Worm (Caenorhabditis elegans): ENCODE data around the gene ptp-4A2.

DNA sequence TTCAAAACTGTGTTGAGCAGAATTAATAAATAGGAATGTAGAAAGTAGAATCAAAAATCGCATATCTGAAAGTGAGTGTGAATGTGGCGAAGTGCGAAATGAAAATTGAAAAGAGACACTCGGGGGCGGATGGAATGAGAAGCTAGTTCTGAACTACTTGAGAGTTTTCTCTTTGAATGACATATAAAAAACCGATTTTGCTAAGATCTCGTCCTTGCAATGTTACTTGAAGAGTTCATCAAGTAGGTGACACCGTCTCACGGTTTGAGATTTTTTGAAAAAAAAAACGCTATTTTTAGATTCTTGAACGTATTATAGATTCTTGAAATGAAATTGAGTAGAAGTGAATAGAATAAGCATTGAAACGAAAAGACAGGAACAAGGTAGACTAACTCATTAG, 23.2 kb upstream of the ptp-4A2 start, which contains the start of gene C16B8.2:
- no peak for TF ChIP-seq dve-1 (tag; optimal IDR thresholded peaks at IDR 0.05; ENCODE audit: insufficient read depth)
- TF ChIP-seq ztf-11 (tag; optimal IDR thresholded peaks at IDR 0.05), result no peak
- TF ChIP-seq saeg-2 (GFP tag; IDR thresholded peaks at IDR 0.05), result no peak
- TF ChIP-seq nhr-77 (tag; optimal IDR thresholded peaks at IDR 0.05), result no peak
- no peak for TF ChIP-seq lin-29 (GFP tag; IDR thresholded peaks at IDR 0.05)
- TF ChIP-seq ceh-44 (GFP tag; IDR thresholded peaks at IDR 0.05), result no peak
- no peak for TF ChIP-seq ZK337.2 (GFP tag; IDR thresholded peaks at IDR 0.05)
- no peak for TF ChIP-seq nhr-10 (tag; optimal IDR thresholded peaks at IDR 0.05)
- TF ChIP-seq zag-1 (tag; optimal IDR thresholded peaks at IDR 0.05), result no peak

Measured in whole organism, L4 larva.